Fruit fly (Drosophila melanogaster) whole organism, wandering third instar larva: Measurements from ENCODE around the gene sloth2.
A peak's percentile ranks its signal among the peaks of the same experiment; 100 is the strongest.

Experiments
- Abd-B ChIP-seq: fragments of >200 bp; optimal IDR thresholded peaks from 2 replicates; lab custom pipeline; 2017; ENCODE audit warnings: missing biosample characterization, missing genetic modification characterization
- CG32264 ChIP-seq: fragments of 200-800 bp; sonication (Bioruptor generic); optimal IDR thresholded peaks from 2 replicates; lab custom pipeline; 2016; ENCODE audit warnings: missing biosample characterization, missing genetic modification characterization
- CG9705 ChIP-seq: fragments of 200-800 bp; sonication (Bioruptor generic); optimal IDR thresholded peaks from 2 replicates; lab custom pipeline; 2018; ENCODE audit warnings: missing biosample characterization, mild to moderate bottlenecking, missing genetic modification characterization
- CrebA ChIP-seq: fragments of 200-800 bp; sonication (Bioruptor generic); optimal IDR thresholded peaks from 2 replicates; lab custom pipeline; 2016; ENCODE audit warnings: missing biosample characterization, mild to moderate bottlenecking, missing genetic modification characterization, borderline replicate concordance
- Dfd ChIP-seq: fragments of >200 bp; optimal IDR thresholded peaks from 2 replicates; lab custom pipeline; 2017; ENCODE audit warnings: missing biosample characterization, missing genetic modification characterization
- Dif ChIP-seq: fragments of 200-275, 200-300 bp; sonication (Bioruptor generic); optimal IDR thresholded peaks from 2 replicates; lab custom pipeline; 2018; ENCODE audit warnings: missing biosample characterization, missing genetic modification characterization; ENCODE audit not compliant: partially characterized antibody
- GATAd ChIP-seq: sonication (Bioruptor generic); optimal IDR thresholded peaks from 2 replicates; lab custom pipeline; 2016; ENCODE audit warnings: missing biosample characterization, missing genetic modification characterization
- HLH106 ChIP-seq: fragments of 200-800 bp; optimal IDR thresholded peaks from 3 replicates; lab custom pipeline; 2019; ENCODE audit warnings: missing biosample characterization, mild to moderate bottlenecking, missing genetic modification characterization, moderate library complexity
- Hnf4 ChIP-seq: fragments of 200-800 bp; sonication (Bioruptor generic); optimal IDR thresholded peaks from 2 replicates; lab custom pipeline; 2016; ENCODE audit warnings: missing biosample characterization, mild to moderate bottlenecking, missing genetic modification characterization
- Hr78 ChIP-seq: fragments of >200 bp; optimal IDR thresholded peaks from 2 replicates; lab custom pipeline; 2017; ENCODE audit warnings: missing biosample characterization, missing genetic modification characterization
- Hr83 ChIP-seq: fragments of 200-300 bp; sonication (Bioruptor generic); optimal IDR thresholded peaks from 2 replicates; lab custom pipeline; 2016; ENCODE audit warnings: missing biosample characterization, mild to moderate bottlenecking, missing genetic modification characterization, moderate library complexity; ENCODE audit not compliant: poor library complexity, severe bottlenecking
- Jra ChIP-seq: sonication (Bioruptor generic); optimal IDR thresholded peaks from 2 replicates; lab custom pipeline; 2016; ENCODE audit warnings: missing biosample characterization, missing genetic modification characterization
- Mio ChIP-seq: sonication (Bioruptor generic); optimal IDR thresholded peaks from 2 replicates; lab custom pipeline; 2016; ENCODE audit warnings: missing biosample characterization, missing genetic modification characterization
- Myc ChIP-seq: fragments of >200 bp; optimal IDR thresholded peaks from 2 replicates; lab custom pipeline; 2017
- N ChIP-seq: fragments of >200 bp; optimal IDR thresholded peaks from 2 replicates; lab custom pipeline; 2018; ENCODE audit warnings: missing biosample characterization, missing external identifiers, missing genetic modification characterization
- OdsH ChIP-seq: fragments of 200-800 bp; sonication (Bioruptor generic); optimal IDR thresholded peaks from 2 replicates; lab custom pipeline; 2016; ENCODE audit warnings: missing biosample characterization, mild to moderate bottlenecking, missing genetic modification characterization
- Rel ChIP-seq, 2 experiments: fragments of 200-800 bp; sonication (Bioruptor generic) in 1 of 2; optimal IDR thresholded peaks; 2 replicates in 1 of 2; 3 replicates in 1 of 2; lab custom pipeline; 2016 to 2019; ENCODE audit warnings: mild to moderate bottlenecking in 2 of 2, missing biosample characterization in 2 of 2, missing genetic modification characterization in 2 of 2, moderate library complexity in 1 of 2
- Sp1 ChIP-seq: fragments of 200-800 bp; sonication (Bioruptor generic); optimal IDR thresholded peaks from 3 replicates; lab custom pipeline; 2019; ENCODE audit warnings: missing biosample characterization, mild to moderate bottlenecking, missing genetic modification characterization, moderate library complexity
- Vsx2 ChIP-seq: fragments of 200-300, 225-300 bp; sonication (Bioruptor generic); optimal IDR thresholded peaks from 2 replicates; lab custom pipeline; 2018; ENCODE audit warnings: missing biosample characterization, missing genetic modification characterization; ENCODE audit not compliant: partially characterized antibody
- br ChIP-seq: fragments of 200-800 bp; sonication (Bioruptor generic); optimal IDR thresholded peaks from 2 replicates; lab custom pipeline; 2016; ENCODE audit warnings: missing biosample characterization, missing genetic modification characterization
- brk ChIP-seq: fragments of 200-800 bp; sonication (Bioruptor generic); optimal IDR thresholded peaks from 2 replicates; lab custom pipeline; 2016; ENCODE audit warnings: missing biosample characterization, mild to moderate bottlenecking, missing genetic modification characterization
- dl ChIP-seq, 2 experiments: fragments of 175-275, 200-275 bp in 1 of 2; fragments of 200-275 bp in 1 of 2; sonication (Bioruptor generic); optimal IDR thresholded peaks; lab custom pipeline; 2018; ENCODE audit warnings: mild to moderate bottlenecking in 2 of 2, missing biosample characterization in 2 of 2, missing genetic modification characterization in 2 of 2, moderate library complexity in 2 of 2; ENCODE audit not compliant: partially characterized antibody in 2 of 2, insufficient read depth in 1 of 2
- dmrt93B ChIP-seq: fragments of 200-800 bp; sonication (Bioruptor generic); optimal IDR thresholded peaks from 2 replicates; lab custom pipeline; 2018; ENCODE audit warnings: missing biosample characterization, mild to moderate bottlenecking, missing genetic modification characterization
- dsf ChIP-seq: sonication (Bioruptor generic); optimal IDR thresholded peaks from 2 replicates; lab custom pipeline; 2016; ENCODE audit warnings: missing biosample characterization, missing genetic modification characterization, borderline replicate concordance
- ey ChIP-seq: fragments of 200-800 bp; sonication (Bioruptor generic); optimal IDR thresholded peaks from 2 replicates; lab custom pipeline; 2016; ENCODE audit warnings: missing biosample characterization, missing genetic modification characterization
- foxo ChIP-seq, 2 experiments: fragments of 200-800 bp; sonication (Bioruptor generic); optimal IDR thresholded peaks; 2 replicates in 1 of 2; 3 replicates in 1 of 2; lab custom pipeline; 2016 to 2017; ENCODE audit warnings: missing biosample characterization in 2 of 2, missing genetic modification characterization in 2 of 2
- fru ChIP-seq: fragments of 200-800 bp; sonication (Bioruptor generic); optimal IDR thresholded peaks from 3 replicates; lab custom pipeline; 2016; ENCODE audit warnings: missing biosample characterization, mild to moderate bottlenecking, missing genetic modification characterization
- h ChIP-seq: fragments of 200-800 bp; sonication (Bioruptor generic); optimal IDR thresholded peaks from 3 replicates; lab custom pipeline; 2016; ENCODE audit warnings: missing biosample characterization, mild to moderate bottlenecking, missing genetic modification characterization
- jim ChIP-seq: fragments of 175-275, 200-325 bp; sonication (Bioruptor generic); optimal IDR thresholded peaks from 2 replicates; lab custom pipeline; 2016; ENCODE audit warnings: missing biosample characterization, mild to moderate bottlenecking, missing genetic modification characterization
- lola ChIP-seq: fragments of >200 bp; optimal IDR thresholded peaks from 2 replicates; lab custom pipeline; 2017; ENCODE audit warnings: missing biosample characterization, missing genetic modification characterization
- pan ChIP-seq: fragments of >200 bp; optimal IDR thresholded peaks from 2 replicates; lab custom pipeline; 2017
- psq ChIP-seq: fragments of 200-800 bp; sonication (Bioruptor generic); optimal IDR thresholded peaks from 3 replicates; lab custom pipeline; 2017; ENCODE audit warnings: missing biosample characterization, mild to moderate bottlenecking, missing genetic modification characterization, moderate library complexity
- rgr ChIP-seq: fragments of 200-800 bp; sonication (Bioruptor generic); optimal IDR thresholded peaks from 3 replicates; lab custom pipeline; 2016; ENCODE audit warnings: missing biosample characterization, mild to moderate bottlenecking, missing genetic modification characterization
- sage ChIP-seq: fragments of 200-800 bp; sonication (Bioruptor generic); optimal IDR thresholded peaks from 2 replicates; lab custom pipeline; 2016; ENCODE audit warnings: missing biosample characterization, mild to moderate bottlenecking, missing genetic modification characterization
- sv ChIP-seq: fragments of 200-800 bp; sonication (Bioruptor generic); optimal IDR thresholded peaks from 3 replicates; lab custom pipeline; 2016; ENCODE audit warnings: missing biosample characterization, missing genetic modification characterization
- tai ChIP-seq: sonication (Bioruptor generic); optimal IDR thresholded peaks from 2 replicates; lab custom pipeline; 2016; ENCODE audit warnings: missing biosample characterization, missing genetic modification characterization
- usp ChIP-seq: fragments of >200 bp; optimal IDR thresholded peaks from 2 replicates; lab custom pipeline; 2017; ENCODE audit warnings: missing biosample characterization, missing genetic modification characterization
- woc ChIP-seq: sonication (Bioruptor generic); optimal IDR thresholded peaks from 2 replicates; lab custom pipeline; 2016; ENCODE audit warnings: missing biosample characterization, mild to moderate bottlenecking, missing genetic modification characterization

The sloth2 gene

DNA sequence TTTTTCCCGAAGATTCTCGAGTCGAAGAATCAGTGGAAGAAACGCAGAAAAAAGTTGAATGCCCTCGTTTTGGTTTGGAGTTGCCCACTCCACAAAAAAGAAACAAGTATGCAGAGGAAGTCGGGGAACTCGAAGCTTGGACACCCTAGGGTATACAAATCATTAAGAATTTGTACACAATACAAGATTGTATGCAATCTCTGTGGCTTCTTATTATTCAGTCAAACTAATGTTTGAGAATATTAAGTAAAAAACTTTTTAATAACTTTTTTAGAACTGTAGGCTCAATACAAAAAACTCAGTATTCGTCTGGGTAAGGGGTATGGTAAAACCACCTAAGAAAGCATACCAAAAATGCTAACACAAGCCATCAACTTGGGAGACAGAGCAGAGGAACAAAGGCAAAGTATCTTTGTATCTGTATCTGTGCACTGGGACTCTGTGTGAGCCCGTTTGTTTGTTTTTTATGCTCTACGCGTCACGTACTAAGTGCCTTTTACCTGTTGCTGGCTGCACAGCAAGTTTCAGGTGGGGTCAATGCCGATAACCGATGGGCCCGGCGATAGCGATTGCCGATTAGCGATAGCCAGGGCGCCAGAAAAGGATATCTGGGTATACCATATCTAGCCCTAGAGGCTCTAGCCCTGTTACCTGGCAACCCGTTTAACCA lies 25.8 kb upstream of the sloth2 start:
- TF ChIP-seq tai (peak; percentile 92), Hnf4 (peak; percentile 94), sage (GFP tag; lab: Kevin White, UChicago) (peak; percentile 86), dl (GFP tag; optimal IDR thresholded peaks at IDR 0.05; lab: Kevin White, UChicago; ENCODE audit: insufficient read depth in 1 of 2, partially characterized antibody in 2 of 2) (peak in 1 of 2 experiments; percentile 17), OdsH (GFP tag; lab: Kevin White, UChicago) (peak; percentile 94), sv (GFP tag; lab: Kevin White, UChicago) (peak; percentile 57), ey (peak; percentile 96), foxo (GFP tag; optimal IDR thresholded peaks at IDR 0.05; lab: Kevin White, UChicago) (peak; percentile 47 to 95), Vsx2 (GFP tag; lab: Kevin White, UChicago) (no peak), HLH106 (tag; lab: Kevin White, UChicago) (peak; percentile 94), fru (GFP tag; lab: Kevin White, UChicago) (peak; percentile 97), Dfd (no peak), Jra (GFP tag; lab: Kevin White, UChicago) (peak; percentile 92), Hr83 (GFP tag; lab: Kevin White, UChicago) (no peak), h (peak; percentile 95), Dif (GFP tag; lab: Kevin White, UChicago) (peak; percentile 18), CrebA (GFP tag; lab: Kevin White, UChicago) (peak; percentile 92), usp (no peak), Abd-B (GFP tag; lab: Kevin White, UChicago) (no peak), br (GFP tag; lab: Kevin White, UChicago) (peak; percentile 96), woc (GFP tag; lab: Kevin White, UChicago) (peak; percentile 99), lola (GFP tag; lab: Kevin White, UChicago) (no peak), Rel (GFP tag; optimal IDR thresholded peaks at IDR 0.05; lab: Kevin White, UChicago) (peak; percentile 88), Rel (tag; optimal IDR thresholded peaks at IDR 0.05; lab: Kevin White, UChicago) (peak; percentile 75), CG9705 (GFP tag; lab: Kevin White, UChicago) (peak; percentile 75), dsf (GFP tag; lab: Kevin White, UChicago) (peak; percentile 77), dmrt93B (GFP tag; lab: Kevin White, UChicago) (peak; percentile 81), GATAd (GFP tag; lab: Kevin White, UChicago) (peak; percentile 23), Hr78 (GFP tag; lab: Kevin White, UChicago) (no peak), Sp1 (GFP tag; lab: Kevin White, UChicago) (peak; percentile 95), brk (GFP tag; lab: Kevin White, UChicago) (peak; percentile 80), pan (lab: Kevin White, UChicago) (peak; percentile 66), jim (GFP tag; lab: Kevin White, UChicago) (peak; percentile 1), psq (GFP tag; lab: Kevin White, UChicago) (peak; percentile 97), CG32264 (GFP tag; lab: Kevin White, UChicago) (peak; percentile 90), N (GFP tag; lab: Kevin White, UChicago) (no peak), rgr (GFP tag; lab: Kevin White, UChicago) (peak; percentile 95), Mio (no peak), Myc (no peak)
